Fruit fly (Drosophila melanogaster): ENCODE results near the gene Ibf2.

The Ibf2 gene

dm6 chr3R:9229075-9229835, 29.0 kb downstream of the Ibf2 start (continued):
- TF ChIP-seq gfzf (GFP tag; optimal IDR thresholded peaks at IDR 0.05) = no peak
- no peak for TF ChIP-seq CG2129 (GFP tag; IDR thresholded peaks at IDR 0.05; ENCODE audit: partially characterized antibody)
- peak; percentile 10 for TF ChIP-seq abd-A (tag; optimal IDR thresholded peaks at IDR 0.05)
- TF ChIP-seq gcm2 (GFP tag; optimal IDR thresholded peaks at IDR 0.05) = no peak
- peak; percentile 6 for TF ChIP-seq Hey (tag; optimal IDR thresholded peaks at IDR 0.05)
- TF ChIP-seq gsb (GFP tag; IDR thresholded peaks at IDR 0.05) = no peak
- TF ChIP-seq HLHmδ (GFP tag; optimal IDR thresholded peaks at IDR 0.05) = peak; percentile 81
- peak in 1 of 2 experiments; percentile 91 for TF ChIP-seq Hr78 (GFP tag; optimal IDR thresholded peaks at IDR 0.05)
- no peak for TF ChIP-seq bowl (GFP tag; IDR thresholded peaks at IDR 0.05)
- peak; percentile 26 for TF ChIP-seq CG12071 (GFP tag; optimal IDR thresholded peaks at IDR 0.05)
- TF ChIP-seq nmo (GFP tag; optimal IDR thresholded peaks at IDR 0.05) = peak; percentile 88
- TF ChIP-seq corto (GFP tag; optimal IDR thresholded peaks at IDR 0.05) = peak; percentile 97
- peak; percentile 79 for TF ChIP-seq CG2202 (tag; optimal IDR thresholded peaks at IDR 0.05)
- TF ChIP-seq CG9215 (GFP tag; IDR thresholded peaks at IDR 0.05) = 0 out of 2 replicates have a peak, but pooled peaks have one; percentile 16
- peak; percentile 85 for TF ChIP-seq CG13775 (GFP tag; optimal IDR thresholded peaks at IDR 0.05)
- TF ChIP-seq CG2199 (GFP tag; IDR thresholded peaks at IDR 0.05) = no peak
- no peak for TF ChIP-seq Elba2 (GFP tag; optimal IDR thresholded peaks at IDR 0.05)
- TF ChIP-seq Oli (tag; optimal IDR thresholded peaks at IDR 0.05) = peak; percentile 79
- TF ChIP-seq Sin3A (optimal IDR thresholded peaks at IDR 0.05) = no peak
- no peak for TF ChIP-seq tup (GFP tag; optimal IDR thresholded peaks at IDR 0.05)
- peak; percentile 49; the same call in 1 of the 2 replicates for TF ChIP-seq ranshi (GFP tag; IDR thresholded peaks at IDR 0.05)
- peak; percentile 23 for TF ChIP-seq luna (GFP tag; optimal IDR thresholded peaks at IDR 0.05)
- peak; percentile 26 for TF ChIP-seq Hmx (GFP tag; optimal IDR thresholded peaks at IDR 0.05)
- TF ChIP-seq CG8281 (tag; optimal IDR thresholded peaks at IDR 0.05) = no peak
- peak in 1 of 2 experiments; percentile 30 for TF ChIP-seq crp (GFP tag; optimal IDR thresholded peaks at IDR 0.05)
- 0 out of 2 replicates have a peak, but pooled peaks have one; percentile 22 for TF ChIP-seq seq (GFP tag; IDR thresholded peaks at IDR 0.05)
- TF ChIP-seq onecut (GFP tag; IDR thresholded peaks at IDR 0.05) = no peak; the same call in 1 of the 2 replicates
- TF ChIP-seq emc (GFP tag; optimal IDR thresholded peaks at IDR 0.05) = no peak
- TF ChIP-seq Dbx (GFP tag; IDR thresholded peaks at IDR 0.05) = no peak
- no peak for TF ChIP-seq CG34224 (GFP tag; IDR thresholded peaks at IDR 0.05; ENCODE audit: partially characterized antibody)
- peak; percentile 62 for TF ChIP-seq Aef1 (GFP tag; IDR thresholded peaks at IDR 0.05)
- TF ChIP-seq sna (GFP tag; IDR thresholded peaks at IDR 0.05; ENCODE audit: partially characterized antibody) = peak; percentile 31; the same call in 1 of the 2 replicates
- TF ChIP-seq nerfin-2 (GFP tag; IDR thresholded peaks at IDR 0.05; ENCODE audit: partially characterized antibody) = no peak
- peak; percentile 78 for TF ChIP-seq Sox100B (GFP tag; optimal IDR thresholded peaks at IDR 0.05)
- no peak for TF ChIP-seq hbn (GFP tag; IDR thresholded peaks at IDR 0.05; ENCODE audit: partially characterized antibody)
- TF ChIP-seq Doc2 (GFP tag; IDR thresholded peaks at IDR 0.05) = no peak
- TF ChIP-seq CG8089 (GFP tag; optimal IDR thresholded peaks at IDR 0.05) = peak; percentile 82
- peak; percentile 80; the same call in 1 of the 2 replicates for TF ChIP-seq CG10959 (GFP tag; IDR thresholded peaks at IDR 0.05)
- peak; percentile 83 for TF ChIP-seq chm (GFP tag; IDR thresholded peaks at IDR 0.05)
- TF ChIP-seq CG13424 (tag; optimal IDR thresholded peaks at IDR 0.05) = peak; percentile 61
- peak; percentile 78 for TF ChIP-seq CG1603 (tag; optimal IDR thresholded peaks at IDR 0.05)
- peak; percentile 52 for TF ChIP-seq Nf-YB (GFP tag; optimal IDR thresholded peaks at IDR 0.05)
- peak; percentile 62 for TF ChIP-seq org-1 (GFP tag; optimal IDR thresholded peaks at IDR 0.05)
- TF ChIP-seq oc (tag; optimal IDR thresholded peaks at IDR 0.05) = peak; percentile 26
- peak; percentile 81 for TF ChIP-seq psq (GFP tag; optimal IDR thresholded peaks at IDR 0.05)
- TF ChIP-seq ttk (GFP tag; IDR thresholded peaks at IDR 0.05) = peak; percentile 57; the same call in 1 of the 2 replicates
- peak; percentile 81 for TF ChIP-seq CG17829 (tag; optimal IDR thresholded peaks at IDR 0.05)
- no peak for TF ChIP-seq CG11093 (GFP tag; IDR thresholded peaks at IDR 0.05)

Data from whole organism, embryonic.